Worm (Caenorhabditis elegans): ENCODE results near the gene srw-66.

Gene srw-66

DNA sequence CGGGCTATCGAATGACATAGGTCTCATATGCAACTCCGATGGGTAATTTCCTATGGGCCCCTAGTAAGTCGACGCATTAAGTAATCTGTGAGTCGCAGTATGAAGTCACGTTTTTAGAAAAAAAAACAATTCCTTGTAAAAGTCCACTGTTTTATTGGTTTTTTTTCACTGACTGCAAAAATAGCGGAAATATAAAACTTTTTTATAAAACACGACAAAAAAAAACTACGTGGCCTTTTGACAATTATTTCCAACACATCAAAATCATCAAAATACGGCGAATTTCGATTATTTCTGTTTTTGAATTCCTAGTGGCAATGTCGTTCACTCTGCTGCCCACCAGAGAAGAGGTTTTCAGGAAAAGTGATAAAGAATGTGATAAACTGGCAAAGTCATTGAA lies 13.1 kb downstream of the srw-66 start, which contains the start of gene clpr-2:
clpr-2 (plus strand) TSS at position 301 of the 400 bp plus-strand sequence.
- TF ChIP-seq Y55F3AM.14 (GFP tag; optimal IDR thresholded peaks at IDR 0.05) = no peak

DNA sequence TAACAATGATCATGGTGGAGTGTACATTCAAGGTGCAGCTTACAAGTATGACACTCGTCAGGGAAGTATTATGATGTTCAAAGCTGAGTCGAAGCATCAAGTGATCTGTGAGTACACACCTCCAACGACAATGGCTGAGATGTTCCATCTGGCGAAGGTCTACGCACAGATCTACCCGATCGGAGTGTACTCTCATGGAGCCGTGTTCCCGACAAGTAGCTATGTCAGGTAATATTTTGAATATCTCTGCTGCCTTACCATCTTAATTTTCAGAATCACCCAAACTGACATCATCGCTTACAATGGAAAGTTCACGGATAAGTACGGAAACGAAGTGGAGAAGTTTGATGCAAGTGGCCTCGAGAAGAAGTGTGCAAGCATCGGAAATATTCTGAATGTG lies 15.0 kb downstream of the srw-66 start:
- TF ChIP-seq elt-3 (tag; optimal IDR thresholded peaks at IDR 0.05) = no peak
- TF ChIP-seq lsy-2 (tag; optimal IDR thresholded peaks at IDR 0.05) = no peak
- no peak for TF ChIP-seq nhr-12 (tag; optimal IDR thresholded peaks at IDR 0.05)
- no peak for TF ChIP-seq ztf-1 (GFP tag; conservative IDR thresholded peaks at IDR 0.05)
- no peak for TF ChIP-seq nhr-6 (tag; optimal IDR thresholded peaks at IDR 0.05)
- no peak for TF ChIP-seq unc-55 (GFP tag; optimal IDR thresholded peaks at IDR 0.05)
- no peak for TF ChIP-seq lin-13 (GFP tag; optimal IDR thresholded peaks at IDR 0.05)
- no peak for TF ChIP-seq dmd-4 (tag; optimal IDR thresholded peaks at IDR 0.05)
- TF ChIP-seq aly-2 (tag; optimal IDR thresholded peaks at IDR 0.05) = no peak
- TF ChIP-seq lin-39 (tag; optimal IDR thresholded peaks at IDR 0.05) = no peak
- TF ChIP-seq F13H6.1 (tag; optimal IDR thresholded peaks at IDR 0.05) = no peak
- no peak for TF ChIP-seq nhr-237 (tag; optimal IDR thresholded peaks at IDR 0.05)
- no peak for TF ChIP-seq C34F6.9 (tag; optimal IDR thresholded peaks at IDR 0.05)
- no peak for TF ChIP-seq ztf-11 (tag; optimal IDR thresholded peaks at IDR 0.05)

DNA sequence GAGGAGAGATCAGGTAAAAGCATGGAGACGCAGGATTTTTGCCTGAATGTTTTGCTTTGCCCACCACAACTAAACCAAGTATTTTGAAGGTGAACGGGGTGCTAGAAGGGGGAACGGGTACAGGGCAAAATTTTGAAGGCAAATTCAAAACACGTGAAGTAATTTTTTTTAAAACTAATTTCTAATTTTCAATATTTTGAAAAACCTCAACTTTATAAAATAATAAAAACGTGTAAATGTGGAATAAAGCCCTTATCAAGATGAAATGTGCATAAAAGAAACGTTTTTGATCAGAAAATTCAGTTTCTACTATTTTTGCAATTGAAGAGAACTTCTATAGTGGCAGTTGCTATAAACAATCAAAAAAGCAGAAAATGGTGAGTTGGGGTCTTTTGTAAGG lies 16.1 kb downstream of the srw-66 start, which contains the start of gene clec-119:
clec-119 (plus strand) TSS at position 301 of the 400 bp plus-strand sequence.
- TF ChIP-seq ceh-82 (tag; optimal IDR thresholded peaks at IDR 0.05) (no peak), ceh-16 (tag; optimal IDR thresholded peaks at IDR 0.05) (no peak), ztf-1 (GFP tag; conservative IDR thresholded peaks at IDR 0.05) (no peak), nhr-129 (tag; optimal IDR thresholded peaks at IDR 0.05) (no peak), nhr-10 (tag; optimal IDR thresholded peaks at IDR 0.05) (no peak), peb-1 (tag; optimal IDR thresholded peaks at IDR 0.05) (no peak), elt-3 (tag; optimal IDR thresholded peaks at IDR 0.05) (no peak), C34F6.9 (tag; optimal IDR thresholded peaks at IDR 0.05) (no peak)

DNA sequence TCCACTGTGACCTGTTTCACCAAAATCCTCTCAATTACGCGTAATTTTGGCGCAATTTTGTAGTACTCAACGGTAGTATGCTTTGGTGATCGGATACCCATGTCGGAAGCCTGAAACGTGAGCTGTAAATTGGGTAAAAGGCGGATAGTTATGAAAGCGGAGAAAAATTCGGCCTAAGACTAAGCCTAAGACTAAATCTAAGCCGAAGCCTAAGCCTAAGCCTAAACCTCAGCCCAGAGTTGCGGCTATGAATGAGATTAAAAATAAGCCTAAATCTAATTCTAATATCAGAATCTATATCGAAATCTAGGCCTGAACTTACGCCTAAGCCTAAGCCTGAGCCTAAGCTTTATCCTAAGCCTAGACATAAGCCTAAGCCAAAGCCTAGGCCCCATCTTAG lies 19.5 kb downstream of the srw-66 start, which contains the start of gene lin-42:
lin-42 (minus strand) TSS at position 101 of the 400 bp plus-strand sequence.
- TF ChIP-seq alr-1 (tag; optimal IDR thresholded peaks at IDR 0.05) (no peak), unc-62 (GFP tag; optimal IDR thresholded peaks at IDR 0.05) (no peak), elt-1 (tag; optimal IDR thresholded peaks at IDR 0.05) (no peak), dmd-4 (tag; optimal IDR thresholded peaks at IDR 0.05) (no peak), ceh-16 (tag; optimal IDR thresholded peaks at IDR 0.05) (no peak), nhr-6 (tag; optimal IDR thresholded peaks at IDR 0.05) (no peak), lsy-2 (tag; optimal IDR thresholded peaks at IDR 0.05) (no peak), egl-27 (tag; optimal IDR thresholded peaks at IDR 0.05) (no peak), peb-1 (tag; optimal IDR thresholded peaks at IDR 0.05) (no peak), elt-3 (tag; optimal IDR thresholded peaks at IDR 0.05) (no peak), mab-5 (tag; optimal IDR thresholded peaks at IDR 0.05) (no peak), ZK546.5 (tag; optimal IDR thresholded peaks at IDR 0.05) (no peak), nhr-11 (tag; optimal IDR thresholded peaks at IDR 0.05) (no peak), mbf-1 (tag; optimal IDR thresholded peaks at IDR 0.05) (no peak), zag-1 (tag; optimal IDR thresholded peaks at IDR 0.05) (no peak), nhr-10 (tag; optimal IDR thresholded peaks at IDR 0.05) (no peak), blmp-1 (tag; optimal IDR thresholded peaks at IDR 0.05; ENCODE audit: insufficient read depth) (no peak), aly-2 (tag; optimal IDR thresholded peaks at IDR 0.05) (no peak)

DNA sequence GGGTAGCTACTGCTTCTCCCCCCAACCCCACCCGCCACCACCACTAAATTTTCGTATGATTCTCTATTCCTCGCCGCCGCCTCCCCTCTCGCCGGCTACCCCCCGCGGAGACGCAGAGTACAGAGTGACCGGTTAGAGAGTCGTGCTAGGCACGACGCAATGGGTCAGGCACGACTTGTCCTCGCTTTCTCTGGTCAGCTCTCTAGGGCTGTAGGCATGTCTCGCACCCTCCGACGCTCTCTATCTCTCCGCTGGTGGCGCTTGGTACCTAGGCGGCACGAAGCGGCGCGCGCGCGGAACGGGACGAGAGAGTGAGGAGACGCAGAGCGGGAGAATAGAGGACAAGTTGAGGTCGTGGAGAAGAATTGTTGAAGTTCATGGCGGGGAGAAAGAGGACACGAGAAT lies 24.9 kb downstream of the srw-66 start:
- TF ChIP-seq peb-1 (tag; optimal IDR thresholded peaks at IDR 0.05) = no peak
- peak; percentile 46 for TF ChIP-seq crh-2 (tag; optimal IDR thresholded peaks at IDR 0.05)
- TF ChIP-seq elt-1 (tag; optimal IDR thresholded peaks at IDR 0.05) = peak; percentile 43
- TF ChIP-seq unc-39 (tag; optimal IDR thresholded peaks at IDR 0.05) = no peak
- TF ChIP-seq egl-27 (tag; optimal IDR thresholded peaks at IDR 0.05) = peak; percentile 86
- TF ChIP-seq nhr-237 (tag; optimal IDR thresholded peaks at IDR 0.05) = peak; percentile 52
- peak; percentile 76 for TF ChIP-seq ceh-82 (tag; optimal IDR thresholded peaks at IDR 0.05)
- peak; percentile 95 for TF ChIP-seq nhr-21 (tag; optimal IDR thresholded peaks at IDR 0.05)
- no peak for TF ChIP-seq nhr-77 (tag; optimal IDR thresholded peaks at IDR 0.05)
- no peak for TF ChIP-seq lin-39 (tag; optimal IDR thresholded peaks at IDR 0.05)
- no peak for TF ChIP-seq alr-1 (tag; optimal IDR thresholded peaks at IDR 0.05)
- TF ChIP-seq lin-11 (tag; optimal IDR thresholded peaks at IDR 0.05) = peak; percentile 39
- TF ChIP-seq ama-1 (optimal IDR thresholded peaks at IDR 0.05) = no peak
- peak; percentile 94 for TF ChIP-seq nhr-25 (tag; optimal IDR thresholded peaks at IDR 0.05)
- TF ChIP-seq nhr-10 (tag; optimal IDR thresholded peaks at IDR 0.05) = no peak
- TF ChIP-seq ztf-4 (tag; optimal IDR thresholded peaks at IDR 0.05) = no peak
- no peak for TF ChIP-seq nhr-6 (tag; optimal IDR thresholded peaks at IDR 0.05)
- TF ChIP-seq gmeb-1 (tag; optimal IDR thresholded peaks at IDR 0.05) = peak; percentile 46
- peak; percentile 91 for TF ChIP-seq zag-1 (tag; optimal IDR thresholded peaks at IDR 0.05)
- peak; percentile 87 for TF ChIP-seq Y55F3AM.14 (GFP tag; optimal IDR thresholded peaks at IDR 0.05)
- no peak for TF ChIP-seq skn-1 (tag; optimal IDR thresholded peaks at IDR 0.05)
- TF ChIP-seq mbf-1 (tag; optimal IDR thresholded peaks at IDR 0.05) = no peak
- TF ChIP-seq nhr-11 (tag; optimal IDR thresholded peaks at IDR 0.05) = no peak
- peak; percentile 32 to 85 for TF ChIP-seq lsy-2 (tag; optimal IDR thresholded peaks at IDR 0.05)
- peak; percentile 91 for TF ChIP-seq sma-9 (GFP tag; optimal IDR thresholded peaks at IDR 0.05)
- no peak for TF ChIP-seq sma-9 (tag; optimal IDR thresholded peaks at IDR 0.05)
- TF ChIP-seq lin-13 (GFP tag; optimal IDR thresholded peaks at IDR 0.05) = peak; percentile 61
- TF ChIP-seq ZK546.5 (tag; optimal IDR thresholded peaks at IDR 0.05) = no peak
- no peak for TF ChIP-seq R02D3.7 (tag; optimal IDR thresholded peaks at IDR 0.05)
- TF ChIP-seq snpc-4 (tag; optimal IDR thresholded peaks at IDR 0.05) = no peak
- peak; percentile 53 for TF ChIP-seq nhr-129 (tag; optimal IDR thresholded peaks at IDR 0.05)
- TF ChIP-seq elt-3 (tag; optimal IDR thresholded peaks at IDR 0.05) = no peak
